Fruit fly (Drosophila melanogaster) whole organism, embryonic: ENCODE data around the gene CG13126.

Experiments
- Ada2b ChIP-seq: fragments of 200-800 bp; sonication (Bioruptor generic); IDR thresholded peaks from 2 replicates; pipeline ENCODE4 v1.3.6; 2022; ENCODE audit warnings: missing biosample characterization, missing genetic modification characterization
- CG10366 ChIP-seq: fragments of 200-800 bp; sonication (Bioruptor generic); IDR thresholded peaks from 2 replicates; pipeline ENCODE4 v1.3.6; 2022; ENCODE audit warnings: missing biosample characterization, missing genetic modification characterization
- CG11695 ChIP-seq: fragments of 200-800 bp; sonication (Bioruptor generic); IDR thresholded peaks from 3 replicates; pipeline ENCODE4 v1.3.6; 2022; ENCODE audit warnings: missing biosample characterization, missing genetic modification characterization
- CG11723 ChIP-seq: fragments of 200-800 bp; sonication (Bioruptor generic); optimal IDR thresholded peaks from 2 replicates; lab custom pipeline; 2017; ENCODE audit warnings: missing biosample characterization, mild to moderate bottlenecking, missing genetic modification characterization
- CG12659 ChIP-seq: fragments of 200-800 bp; sonication (Bioruptor generic); optimal IDR thresholded peaks from 3 replicates; lab custom pipeline; 2017; ENCODE audit warnings: mild to moderate bottlenecking, missing biosample characterization, missing genetic modification reagents, missing genetic modification characterization
- CG15269 ChIP-seq: fragments of 200-800 bp; sonication (Bioruptor generic); optimal IDR thresholded peaks from 2 replicates; lab custom pipeline; 2018; ENCODE audit warnings: missing biosample characterization, mild to moderate bottlenecking, missing genetic modification characterization, moderate library complexity
- CG18619 ChIP-seq: fragments of 200-800 bp; sonication (Bioruptor generic); optimal IDR thresholded peaks from 3 replicates; lab custom pipeline; 2017; ENCODE audit warnings: missing biosample characterization, mild to moderate bottlenecking, missing genetic modification characterization
- CG18764 ChIP-seq: fragments of 200-800 bp; sonication (Bioruptor generic); optimal IDR thresholded peaks from 3 replicates; lab custom pipeline; 2016; ENCODE audit warnings: missing biosample characterization, missing genetic modification characterization
- CG2120 ChIP-seq: fragments of 200-800 bp; sonication (Bioruptor generic); optimal IDR thresholded peaks from 3 replicates; lab custom pipeline; 2016; ENCODE audit warnings: missing biosample characterization, missing genetic modification characterization
- CG4360 ChIP-seq: fragments of 200-800 bp; sonication (Bioruptor generic); IDR thresholded peaks from 2 replicates; pipeline ENCODE4 v1.3.6; 2022; ENCODE audit warnings: missing biosample characterization, missing genetic modification characterization
- CG6813 ChIP-seq: fragments of 200-800 bp; sonication (Bioruptor generic); optimal IDR thresholded peaks from 2 replicates; lab custom pipeline; 2017; ENCODE audit warnings: missing biosample characterization, missing genetic modification characterization, mild to moderate bottlenecking, moderate library complexity, missing genetic modification reagents
- CG7271 ChIP-seq: fragments of 200-800 bp; sonication (Bioruptor generic); optimal IDR thresholded peaks from 2 replicates; lab custom pipeline; 2018; ENCODE audit warnings: missing biosample characterization, mild to moderate bottlenecking, missing genetic modification characterization, moderate library complexity
- CG7556 ChIP-seq: fragments of 200-800 bp; sonication (Bioruptor generic); optimal IDR thresholded peaks from 2 replicates; lab custom pipeline; 2017; ENCODE audit warnings: missing biosample characterization, mild to moderate bottlenecking, missing genetic modification characterization
- CG8924 ChIP-seq: fragments of 200-800 bp; optimal IDR thresholded peaks from 3 replicates; lab custom pipeline; 2019; ENCODE audit warnings: missing biosample characterization, mild to moderate bottlenecking, missing genetic modification characterization, moderate library complexity
- CG9215 ChIP-seq: fragments of 200-800 bp; sonication (Bioruptor generic); IDR thresholded peaks from 2 replicates; pipeline ENCODE4 v1.3.6; 2022; ENCODE audit warnings: missing biosample characterization, missing genetic modification characterization
- CG9797 ChIP-seq: fragments of 200-800 bp; sonication (Bioruptor generic); optimal IDR thresholded peaks from 3 replicates; lab custom pipeline; 2018; ENCODE audit warnings: missing biosample characterization, mild to moderate bottlenecking, missing genetic modification characterization
- Dll ChIP-seq: fragments of 200-800 bp; sonication (Bioruptor generic); IDR thresholded peaks from 4 replicates; pipeline ENCODE4 v1.3.6; 2022; ENCODE audit warnings: missing biosample characterization, missing genetic modification characterization; ENCODE audit not compliant: partially characterized antibody
- Dref ChIP-seq: fragments of 200-800 bp; sonication (Bioruptor generic); IDR thresholded peaks from 2 replicates; pipeline ENCODE4 v1.3.6; 2022; ENCODE audit warnings: missing biosample characterization, missing genetic modification characterization
- Fer3 ChIP-seq: fragments of 200-800 bp; sonication (Bioruptor generic); optimal IDR thresholded peaks from 2 replicates; lab custom pipeline; 2018; ENCODE audit warnings: missing biosample characterization, mild to moderate bottlenecking, missing genetic modification characterization, moderate library complexity
- Gsc ChIP-seq: fragments of 200-800 bp; sonication (Bioruptor generic); IDR thresholded peaks from 2 replicates; pipeline ENCODE4 v1.3.6; 2022; ENCODE audit warnings: missing biosample characterization, missing genetic modification characterization
- HmgD ChIP-seq: fragments of 200-800 bp; sonication (Bioruptor generic); optimal IDR thresholded peaks from 3 replicates; lab custom pipeline; 2016; ENCODE audit warnings: missing biosample characterization, missing genetic modification characterization
- Hsf ChIP-seq: fragments of 200-800 bp; sonication (Bioruptor generic); optimal IDR thresholded peaks from 3 replicates; lab custom pipeline; 2016; ENCODE audit warnings: missing biosample characterization, missing genetic modification characterization
- Kr ChIP-seq: fragments of 200-800 bp; sonication (Bioruptor generic); optimal IDR thresholded peaks from 2 replicates; lab custom pipeline; 2017; ENCODE audit warnings: missing biosample characterization, mild to moderate bottlenecking, missing genetic modification characterization
- Vsx1 ChIP-seq: fragments of 200-800 bp; sonication (Bioruptor generic); optimal IDR thresholded peaks from 2 replicates; lab custom pipeline; 2017; ENCODE audit warnings: missing biosample characterization, mild to moderate bottlenecking, missing genetic modification characterization, missing genetic modification reagents
- btn ChIP-seq: fragments of 200-800 bp; sonication (Bioruptor generic); optimal IDR thresholded peaks from 2 replicates; lab custom pipeline; 2016; ENCODE audit warnings: missing biosample characterization, missing genetic modification characterization
- dan ChIP-seq: fragments of 200-800 bp; sonication (Bioruptor generic); IDR thresholded peaks from 2 replicates; pipeline ENCODE4 v1.3.6; 2022; ENCODE audit warnings: missing biosample characterization, missing genetic modification characterization
- danr ChIP-seq: fragments of 200-800 bp; sonication (Bioruptor generic); IDR thresholded peaks from 2 replicates; pipeline ENCODE4 v1.3.6; 2022; ENCODE audit warnings: missing biosample characterization, missing genetic modification characterization
- dati ChIP-seq: fragments of 200-800 bp; sonication (Bioruptor generic); IDR thresholded peaks from 2 replicates; pipeline ENCODE4 v1.3.6; 2022; ENCODE audit warnings: missing biosample characterization, missing genetic modification characterization
- dm ChIP-seq: fragments of 200-800 bp; sonication (Bioruptor generic); optimal IDR thresholded peaks from 3 replicates; lab custom pipeline; 2016; ENCODE audit warnings: missing biosample characterization, missing genetic modification characterization
- dysf ChIP-seq: fragments of 200-800 bp; sonication (Bioruptor generic); IDR thresholded peaks from 3 replicates; pipeline ENCODE4 v1.3.6; 2022; ENCODE audit warnings: missing biosample characterization, missing genetic modification characterization
- ems ChIP-seq: fragments of 200-800 bp; sonication (Bioruptor generic); optimal IDR thresholded peaks from 3 replicates; lab custom pipeline; 2016; ENCODE audit warnings: missing biosample characterization, missing genetic modification characterization
- gce ChIP-seq: fragments of 200-800 bp; sonication (Bioruptor generic); IDR thresholded peaks from 3 replicates; pipeline ENCODE4 v1.3.6; 2022; ENCODE audit warnings: missing biosample characterization, missing genetic modification characterization
- gsb ChIP-seq: fragments of 200-800 bp; sonication (Bioruptor generic); IDR thresholded peaks from 2 replicates; pipeline ENCODE4 v1.3.6; 2022; ENCODE audit warnings: missing biosample characterization, missing genetic modification characterization
- hth ChIP-seq: fragments of >200 bp; optimal IDR thresholded peaks from 2 replicates; lab custom pipeline; 2017; ENCODE audit warnings: inconsistent platforms
- jigr1 ChIP-seq: fragments of 200-800 bp; sonication (Bioruptor generic); IDR thresholded peaks from 3 replicates; pipeline ENCODE4 v1.3.6; 2022; ENCODE audit warnings: missing biosample characterization, missing genetic modification characterization
- kah ChIP-seq: fragments of 200-800 bp; sonication (Bioruptor generic); optimal IDR thresholded peaks from 2 replicates; lab custom pipeline; 2018; ENCODE audit warnings: missing biosample characterization, mild to moderate bottlenecking, missing genetic modification characterization
- lola ChIP-seq, 3 experiments: fragments of >200 bp in 2 of 3; fragments of 200-800 bp in 1 of 3; sonication (Bioruptor generic) in 1 of 3; optimal IDR thresholded peaks; 2 replicates each; lab custom pipeline; 2017 to 2019; ENCODE audit warnings: missing biosample characterization in 3 of 3, missing genetic modification characterization in 3 of 3, mild to moderate bottlenecking in 1 of 3, moderate library complexity in 1 of 3
- luna ChIP-seq: fragments of 200-800 bp; sonication (Bioruptor generic); optimal IDR thresholded peaks from 2 replicates; lab custom pipeline; 2016; ENCODE audit warnings: missing biosample characterization, missing genetic modification characterization
- org-1 ChIP-seq: fragments of 200-800 bp; sonication (Bioruptor generic); optimal IDR thresholded peaks from 2 replicates; lab custom pipeline; 2017; ENCODE audit warnings: missing biosample characterization, missing genetic modification characterization
- otp ChIP-seq: fragments of 200-800 bp; sonication (Bioruptor generic); IDR thresholded peaks from 3 replicates; pipeline ENCODE4, ENCODE4 v1.3.6; 2022; ENCODE audit warnings: missing biosample characterization, missing genetic modification characterization
- pan ChIP-seq, 4 experiments: fragments of >200 bp in 3 of 4; fragments of 200-800 bp in 1 of 4; sonication (Bioruptor generic) in 1 of 4; optimal IDR thresholded peaks in 3 of 4; IDR thresholded peaks in 1 of 4; 2 replicates each; pipeline versions ENCODE4 v1.3.6 to Lab custom; 2017 to 2022; ENCODE audit warnings: missing biosample characterization in 2 of 4, missing genetic modification characterization in 2 of 4, mixed read lengths in 1 of 4
- pzg ChIP-seq: fragments of 200-800 bp; sonication (Bioruptor generic); optimal IDR thresholded peaks from 3 replicates; lab custom pipeline; 2018; ENCODE audit warnings: missing biosample characterization, mild to moderate bottlenecking, missing genetic modification characterization, moderate library complexity
- run ChIP-seq: fragments of 200-800 bp; sonication (Bioruptor generic); optimal IDR thresholded peaks from 3 replicates; lab custom pipeline; 2018; ENCODE audit warnings: missing biosample characterization, mild to moderate bottlenecking, missing genetic modification characterization
- sens ChIP-seq: fragments of 200-800 bp; sonication (Bioruptor generic); peaks from one replicate; lab custom pipeline; 2016; ENCODE audit warnings: missing biosample characterization, missing genetic modification characterization
- sr ChIP-seq: fragments of 200-800 bp; sonication (Bioruptor generic); IDR thresholded peaks from 3 replicates; pipeline ENCODE4 v1.3.6; 2022; ENCODE audit warnings: missing biosample characterization, missing genetic modification characterization
- tin ChIP-seq: fragments of 200-800 bp; sonication (Bioruptor generic); optimal IDR thresholded peaks from 3 replicates; lab custom pipeline; 2016; ENCODE audit warnings: missing biosample characterization, missing genetic modification characterization
- tup ChIP-seq: fragments of 200-800 bp; sonication (Bioruptor generic); optimal IDR thresholded peaks from 2 replicates; lab custom pipeline; 2016; ENCODE audit warnings: missing biosample characterization, mild to moderate bottlenecking, missing genetic modification characterization, moderate library complexity
- unc-4 ChIP-seq: fragments of 200-800 bp; sonication (Bioruptor generic); IDR thresholded peaks from 2 replicates; pipeline ENCODE4 v1.3.6; 2022; ENCODE audit warnings: missing biosample characterization, missing genetic modification characterization; ENCODE audit not compliant: partially characterized antibody
- vvl ChIP-seq: fragments of 200-800 bp; sonication (Bioruptor generic); IDR thresholded peaks from 2 replicates; pipeline ENCODE4 v1.3.6; 2022; ENCODE audit warnings: missing biosample characterization, missing genetic modification characterization
- zen ChIP-seq: fragments of 200-800 bp; sonication (Bioruptor generic); optimal IDR thresholded peaks from 3 replicates; lab custom pipeline; 2018; ENCODE audit warnings: missing biosample characterization, mild to moderate bottlenecking, missing genetic modification characterization, moderate library complexity

The CG13126 gene

dm6 chr2L:9954119-9954518, at the start of gene CG13126, which contains the start of gene CG4709 (continued):
- TF ChIP-seq pan (optimal IDR thresholded peaks at IDR 0.05; lab: Kevin White, UChicago) (no peak), pan (GFP tag; optimal IDR thresholded peaks at IDR 0.05 in 1 of 2, IDR thresholded peaks at IDR 0.05 in 1 of 2) (peak in 1 of 2 experiments; percentile 94), dysf (GFP tag; lab: Robert Waterston, UW) (peak; percentile 92), sr (GFP tag; lab: Robert Waterston, UW) (no peak), CG10366 (GFP tag; lab: Robert Waterston, UW) (peak; percentile 87), CG18764 (GFP tag; lab: Kevin White, UChicago) (peak; percentile 86), CG4360 (peak; percentile 48), gsb (peak; percentile 68), Hsf (GFP tag; lab: Kevin White, UChicago) (peak; percentile 63), Vsx1 (GFP tag; lab: Kevin White, UChicago) (peak; percentile 86), Ada2b (peak; percentile 80), org-1 (GFP tag; lab: Kevin White, UChicago) (peak; percentile 86), lola (GFP tag; optimal IDR thresholded peaks at IDR 0.05; lab: Kevin White, UChicago) (peak in 1 of 3 experiments; percentile 90), dati (GFP tag; lab: Robert Waterston, UW) (peak; percentile 10; the same call in 1 of the 2 replicates), Dref (GFP tag; lab: Robert Waterston, UW) (peak; percentile 33; the same call in 1 of the 2 replicates), CG7556 (GFP tag; lab: Kevin White, UChicago) (peak; percentile 92), Fer3 (tag; lab: Kevin White, UChicago) (peak; percentile 94), Dll (GFP tag; lab: Robert Waterston, UW) (no peak), HmgD (GFP tag; lab: Kevin White, UChicago) (no peak), jigr1 (GFP tag; lab: Robert Waterston, UW) (peak; percentile 35; the same call in 1 of the 3 replicates), unc-4 (0 out of 2 replicates have a peak, but pooled peaks have one; percentile 25), CG6813 (GFP tag; lab: Kevin White, UChicago) (peak; percentile 90), CG7271 (tag; lab: Kevin White, UChicago) (peak; percentile 93), CG18619 (GFP tag; lab: Kevin White, UChicago) (peak; percentile 87), dm (GFP tag; lab: Kevin White, UChicago) (peak; percentile 20), otp (peak; percentile 77; the same call in 2 of the 3 replicates), kah (GFP tag; lab: Kevin White, UChicago) (peak; percentile 77), gce (GFP tag; lab: Robert Waterston, UW) (peak; percentile 73; the same call in 2 of the 3 replicates), ems (GFP tag; lab: Kevin White, UChicago) (peak; percentile 29), CG11695 (GFP tag; lab: Robert Waterston, UW) (peak; percentile 95), dan (no peak), CG8924 (peak; percentile 94), sens (GFP tag; lab: Kevin White, UChicago) (peak; percentile 96), danr (GFP tag; lab: Robert Waterston, UW) (peak; percentile 70), luna (GFP tag; lab: Kevin White, UChicago) (no peak), tup (GFP tag; lab: Kevin White, UChicago) (peak; percentile 56), CG2120 (peak; percentile 82), pzg (GFP tag; lab: Kevin White, UChicago) (peak; percentile 59), Kr (GFP tag; lab: Kevin White, UChicago) (no peak), run (peak; percentile 88), Gsc (GFP tag; lab: Robert Waterston, UW) (peak; percentile 64), CG12659 (GFP tag; lab: Kevin White, UChicago) (peak; percentile 90), CG15269 (tag; lab: Kevin White, UChicago) (peak; percentile 91), CG9797 (GFP tag; lab: Kevin White, UChicago) (peak; percentile 43), vvl (GFP tag; lab: Robert Waterston, UW) (peak; percentile 97), zen (peak; percentile 96), tin (GFP tag; lab: Kevin White, UChicago) (peak; percentile 92), CG11723 (GFP tag; lab: Kevin White, UChicago) (peak; percentile 74), hth (no peak), btn (GFP tag; lab: Kevin White, UChicago) (no peak), CG9215 (peak; percentile 85)
